Worm (Caenorhabditis elegans) whole organism, L3 larva: Measurements from ENCODE around the gene ZC449.4.

Source experiments
- R02D3.7 ChIP-seq: fragments of 150-350 bp; optimal IDR thresholded peaks from 2 replicates; lab custom pipeline; 2014; ENCODE audit warnings: missing biosample characterization, missing genetic modification characterization
- ZK546.5 ChIP-seq: sonication (generic microtip); optimal IDR thresholded peaks from 2 replicates; lab custom pipeline; 2017; ENCODE audit warnings: missing biosample characterization, missing genetic modification characterization
- aly-2 ChIP-seq: fragments of 150-350 bp; optimal IDR thresholded peaks from 2 replicates; lab custom pipeline; 2014; ENCODE audit warnings: missing biosample characterization, missing genetic modification characterization
- ceh-16 ChIP-seq: sonication (generic microtip); optimal IDR thresholded peaks from 2 replicates; lab custom pipeline; 2017; ENCODE audit warnings: missing biosample characterization, missing genetic modification characterization
- ceh-28 ChIP-seq: fragments of 150-350 bp; optimal IDR thresholded peaks from 2 replicates; lab custom pipeline; 2014; ENCODE audit warnings: missing biosample characterization, missing genetic modification reagents, missing genetic modification characterization
- ceh-82 ChIP-seq: fragments of 150-350 bp; optimal IDR thresholded peaks from 2 replicates; lab custom pipeline; 2014; ENCODE audit warnings: missing biosample characterization, missing genetic modification characterization
- ceh-9 ChIP-seq: sonication (generic microtip); optimal IDR thresholded peaks from 2 replicates; lab custom pipeline; 2018; ENCODE audit warnings: missing biosample characterization, missing genetic modification characterization
- daf-12 ChIP-seq: fragments of 150-350 bp; optimal IDR thresholded peaks from 2 replicates; lab custom pipeline; 2014; ENCODE audit warnings: missing biosample characterization, missing genetic modification reagents, missing genetic modification characterization
- egl-27 ChIP-seq: sonication (generic microtip); optimal IDR thresholded peaks from 4 replicates; lab custom pipeline; 2017; ENCODE audit warnings: missing biosample characterization, missing genetic modification reagents, missing genetic modification characterization
- egl-5 ChIP-seq: fragments of 150-350 bp; optimal IDR thresholded peaks from 2 replicates; lab custom pipeline; 2017; ENCODE audit warnings: missing biosample characterization, missing genetic modification reagents, missing genetic modification characterization, inconsistent platforms
- elt-1 ChIP-seq: fragments of 150-350 bp; optimal IDR thresholded peaks from 2 replicates; lab custom pipeline; 2014; ENCODE audit warnings: missing biosample characterization, missing genetic modification characterization
- elt-2 ChIP-seq: sonication (generic microtip); optimal IDR thresholded peaks from 2 replicates; lab custom pipeline; 2016; ENCODE audit warnings: missing genetic modification reagents, mild to moderate bottlenecking, missing genetic modification characterization, missing compliant biosample characterization
- elt-3 ChIP-seq, 3 experiments: fragments of 150-350 bp in 1 of 3; sonication (generic microtip) in 2 of 3; optimal IDR thresholded peaks; 2 replicates in 2 of 3; 4 replicates in 1 of 3; lab custom pipeline; 2014 to 2017; ENCODE audit warnings: missing biosample characterization in 3 of 3, missing genetic modification characterization in 3 of 3
- eor-1 ChIP-seq, 2 experiments: fragments of 150-350 bp; optimal IDR thresholded peaks; 2 replicates each; lab custom pipeline; 2014 to 2018; ENCODE audit warnings: missing biosample characterization in 2 of 2, missing genetic modification characterization in 2 of 2
- hmg-11 ChIP-seq: sonication (generic microtip); optimal IDR thresholded peaks from 2 replicates; lab custom pipeline; 2016; ENCODE audit warnings: missing genetic modification characterization, missing compliant biosample characterization
- jun-1 ChIP-seq: fragments of 150-350 bp; optimal IDR thresholded peaks from 2 replicates; lab custom pipeline; 2014; ENCODE audit warnings: missing biosample characterization, missing genetic modification reagents, missing genetic modification characterization
- lin-15B ChIP-seq: fragments of 150-350 bp; optimal IDR thresholded peaks from 2 replicates; lab custom pipeline; 2014; ENCODE audit warnings: missing biosample characterization, missing genetic modification characterization
- lin-39 ChIP-seq: fragments of 150-350 bp; optimal IDR thresholded peaks from 2 replicates; lab custom pipeline; 2018; ENCODE audit warnings: missing biosample characterization, missing genetic modification reagents, missing genetic modification characterization
- lsy-12 ChIP-seq: sonication (generic microtip); optimal IDR thresholded peaks from 2 replicates; lab custom pipeline; 2016; ENCODE audit warnings: mild to moderate bottlenecking, missing genetic modification characterization, missing compliant biosample characterization
- mdl-1 ChIP-seq: fragments of 150-350 bp; optimal IDR thresholded peaks from 2 replicates; lab custom pipeline; 2014; ENCODE audit warnings: missing biosample characterization, missing genetic modification characterization
- mml-1 ChIP-seq: fragments of 150-350 bp; sonication (generic microtip); optimal IDR thresholded peaks from 3 replicates; lab custom pipeline; 2014; ENCODE audit warnings: missing biosample characterization, missing genetic modification characterization
- nhr-12 ChIP-seq: fragments of 150-350 bp; optimal IDR thresholded peaks from 2 replicates; lab custom pipeline; 2014; ENCODE audit warnings: missing biosample characterization, missing genetic modification characterization
- nhr-237 ChIP-seq: fragments of 150-350 bp; optimal IDR thresholded peaks from 2 replicates; lab custom pipeline; 2014; ENCODE audit warnings: missing biosample characterization, missing genetic modification characterization
- nhr-25 ChIP-seq: sonication (generic microtip); optimal IDR thresholded peaks from 2 replicates; lab custom pipeline; 2017; ENCODE audit warnings: missing biosample characterization, missing genetic modification characterization
- nhr-28 ChIP-seq: fragments of 150-350 bp; optimal IDR thresholded peaks from 2 replicates; lab custom pipeline; 2014; ENCODE audit warnings: missing biosample characterization, missing genetic modification characterization
- nhr-43 ChIP-seq: sonication (generic microtip); optimal IDR thresholded peaks from 2 replicates; lab custom pipeline; 2016; ENCODE audit warnings: mild to moderate bottlenecking, missing genetic modification characterization, missing compliant biosample characterization; ENCODE audit not compliant: poor library complexity, severe bottlenecking
- nhr-76 ChIP-seq: fragments of 150-350 bp; sonication (generic microtip); optimal IDR thresholded peaks from 5 replicates; lab custom pipeline; 2014; ENCODE audit warnings: missing biosample characterization, missing genetic modification characterization
- pha-4 ChIP-seq: fragments of 150-350 bp; optimal IDR thresholded peaks from 2 replicates; lab custom pipeline; 2014; ENCODE audit warnings: missing biosample characterization, missing genetic modification reagents, missing genetic modification characterization
- pqm-1 ChIP-seq: fragments of 150-350 bp; optimal IDR thresholded peaks from 2 replicates; lab custom pipeline; 2017; ENCODE audit warnings: missing biosample characterization, missing genetic modification characterization, inconsistent platforms
- skn-1 ChIP-seq: fragments of 150-350 bp; optimal IDR thresholded peaks from 2 replicates; lab custom pipeline; 2014; ENCODE audit warnings: missing biosample characterization, missing genetic modification characterization
- snpc-4 ChIP-seq: fragments of 150-350 bp; optimal IDR thresholded peaks from 2 replicates; lab custom pipeline; 2014; ENCODE audit warnings: missing biosample characterization, missing genetic modification characterization
- tbx-2 ChIP-seq: sonication (generic microtip); optimal IDR thresholded peaks from 2 replicates; lab custom pipeline; 2016; ENCODE audit warnings: mild to moderate bottlenecking, missing genetic modification characterization, missing compliant biosample characterization
- unc-39 ChIP-seq: sonication (generic microtip); optimal IDR thresholded peaks from 4 replicates; lab custom pipeline; 2017; ENCODE audit warnings: missing biosample characterization, missing genetic modification characterization
- unc-62 ChIP-seq: fragments of 150-350 bp; sonication (generic microtip); optimal IDR thresholded peaks from 4 replicates; lab custom pipeline; 2014; ENCODE audit warnings: missing biosample characterization, missing genetic modification reagents, missing genetic modification characterization
- zag-1 ChIP-seq: fragments of 150-350 bp; optimal IDR thresholded peaks from 2 replicates; lab custom pipeline; 2014; ENCODE audit warnings: missing biosample characterization, missing genetic modification characterization
- ztf-11 ChIP-seq: fragments of 150-350 bp; optimal IDR thresholded peaks from 2 replicates; lab custom pipeline; 2014; ENCODE audit warnings: missing biosample characterization, missing genetic modification characterization
- ztf-4 ChIP-seq: fragments of 150-350 bp; optimal IDR thresholded peaks from 2 replicates; lab custom pipeline; 2014; ENCODE audit warnings: missing biosample characterization, missing genetic modification characterization

ZC449.4 gene

DNA sequence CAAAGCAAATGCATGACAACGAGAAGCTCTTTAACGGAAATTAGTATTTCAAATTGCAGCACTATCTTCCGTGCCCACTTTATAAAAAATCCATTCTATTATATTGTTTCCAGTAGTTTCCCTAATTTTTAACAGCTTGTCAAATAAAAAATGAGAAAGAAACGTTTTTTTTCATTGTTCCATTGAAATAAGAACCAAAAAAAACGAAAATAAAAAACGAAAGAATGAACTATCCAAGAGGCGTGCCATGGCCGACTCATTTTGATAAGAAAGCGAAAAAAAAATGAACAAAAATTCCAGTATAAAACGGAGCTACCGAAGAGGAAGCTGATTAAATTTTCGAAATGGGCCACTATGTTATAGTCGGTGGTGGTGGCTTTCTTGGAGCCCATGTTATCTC is 28.8 kb downstream of the ZC449.4 start, which contains the start of gene hsd-2:
hsd-2 (plus strand) TSS at position 301 of the 400 bp plus-strand sequence.
- TF ChIP-seq aly-2 (tag; lab: Kevin White, UChicago) (no peak), lin-15B (no peak), ztf-11 (tag; lab: Kevin White, UChicago) (no peak), pha-4 (tag; lab: Kevin White, UChicago) (no peak), tbx-2 (tag; lab: Kevin White, UChicago) (no peak), elt-1 (tag; lab: Kevin White, UChicago) (no peak), nhr-76 (tag; lab: Kevin White, UChicago) (no peak)

DNA sequence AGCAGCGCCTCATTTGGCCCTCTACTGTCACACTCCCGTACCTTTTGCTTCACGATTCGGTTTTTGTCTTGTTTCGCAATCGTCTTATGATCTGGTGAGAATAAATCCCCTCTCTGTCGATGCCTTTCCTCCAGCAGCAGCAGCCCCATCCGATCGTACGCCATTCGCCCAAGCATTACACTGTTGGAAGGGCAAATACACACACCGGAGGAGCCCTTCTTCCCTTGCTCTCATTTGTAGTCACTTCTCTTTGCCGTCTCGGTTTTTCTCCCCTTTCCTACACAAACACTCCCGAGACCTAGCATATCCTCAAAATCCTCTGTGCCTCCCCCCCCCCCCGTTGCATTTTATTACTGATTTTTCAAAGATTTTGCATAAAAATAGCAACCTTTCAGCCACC is 34.9 kb downstream of the ZC449.4 start, which contains the start of gene set-30:
set-30 (plus strand) TSS at position 396 of the 400 bp plus-strand sequence.
- TF ChIP-seq mml-1 (tag; lab: Kevin White, UChicago) (no peak), lin-39 (no peak), nhr-12 (tag; lab: Kevin White, UChicago) (no peak)
- TF ChIP-seq, all 47 proteins: peak for 0

- TF ChIP-seq ceh-28 (tag; lab: Kevin White, UChicago) (peak; percentile 13), R02D3.7 (tag; lab: Kevin White, UChicago) (no peak), lsy-12 (tag; lab: Kevin White, UChicago) (no peak), hmg-11 (peak; percentile 54), eor-1 (tag; optimal IDR thresholded peaks at IDR 0.05; lab: Kevin White, UChicago) (no peak), lin-15B (peak; percentile 46), snpc-4 (peak; percentile 8), pha-4 (tag; lab: Kevin White, UChicago) (peak; percentile 49), lin-39 (peak; percentile 72), nhr-28 (tag; lab: Kevin White, UChicago) (no peak), ztf-4 (no peak), pqm-1 (peak; percentile 70), nhr-12 (tag; lab: Kevin White, UChicago) (no peak), elt-3 (tag; optimal IDR thresholded peaks at IDR 0.05; lab: Kevin White, UChicago) (no peak), aly-2 (tag; lab: Kevin White, UChicago) (no peak), nhr-25 (tag; lab: Kevin White, UChicago) (peak; percentile 38), elt-2 (tag; lab: Kevin White, UChicago) (peak; percentile 40), skn-1 (tag; lab: Kevin White, UChicago) (peak; percentile 7), mdl-1 (tag; lab: Kevin White, UChicago) (no peak)
Observed at ce11 chrX:4997548-4998087, 36.1 kb downstream of the ZC449.4 start, which contains the start of gene ZC8.6. Gene ZC8.6, minus strand, starts transcription at chrX:4997598.

DNA sequence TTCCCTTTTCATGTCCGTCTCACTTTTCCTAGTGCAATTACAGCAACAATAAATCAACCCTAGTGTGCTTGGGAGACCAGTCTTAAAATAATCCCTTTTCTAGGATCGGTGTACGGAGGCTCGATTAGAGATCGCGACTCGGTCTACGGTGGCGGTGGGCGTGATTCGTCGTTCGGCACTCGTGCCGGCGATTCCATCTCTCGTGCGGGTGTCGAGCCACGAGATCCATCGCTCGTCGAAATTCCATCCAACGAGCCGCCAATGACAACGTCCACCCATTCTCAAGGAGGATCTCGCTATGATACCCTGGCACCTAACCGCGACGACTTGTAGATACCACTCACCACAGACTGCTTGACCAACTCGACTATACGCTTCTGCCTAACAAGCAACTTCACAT is 41.2 kb downstream of the ZC449.4 start:
- no peak for TF ChIP-seq lin-15B
- no peak for TF ChIP-seq nhr-25 (tag; lab: Kevin White, UChicago)
- no peak for TF ChIP-seq unc-39 (tag; lab: Kevin White, UChicago)
- TF ChIP-seq elt-3 (tag; optimal IDR thresholded peaks at IDR 0.05; lab: Kevin White, UChicago): no peak
- TF ChIP-seq ceh-82 (tag; lab: Kevin White, UChicago): no peak
- TF ChIP-seq jun-1: no peak
- TF ChIP-seq snpc-4: no peak
- TF ChIP-seq zag-1 (tag; lab: Kevin White, UChicago): no peak
- TF ChIP-seq aly-2 (tag; lab: Kevin White, UChicago): no peak
- no peak for TF ChIP-seq ceh-16
- no peak for TF ChIP-seq nhr-28 (tag; lab: Kevin White, UChicago)
- TF ChIP-seq hmg-11: no peak
- no peak for TF ChIP-seq pqm-1
- no peak for TF ChIP-seq elt-2 (tag; lab: Kevin White, UChicago)
- TF ChIP-seq, all 47 proteins: peak for 0

DNA sequence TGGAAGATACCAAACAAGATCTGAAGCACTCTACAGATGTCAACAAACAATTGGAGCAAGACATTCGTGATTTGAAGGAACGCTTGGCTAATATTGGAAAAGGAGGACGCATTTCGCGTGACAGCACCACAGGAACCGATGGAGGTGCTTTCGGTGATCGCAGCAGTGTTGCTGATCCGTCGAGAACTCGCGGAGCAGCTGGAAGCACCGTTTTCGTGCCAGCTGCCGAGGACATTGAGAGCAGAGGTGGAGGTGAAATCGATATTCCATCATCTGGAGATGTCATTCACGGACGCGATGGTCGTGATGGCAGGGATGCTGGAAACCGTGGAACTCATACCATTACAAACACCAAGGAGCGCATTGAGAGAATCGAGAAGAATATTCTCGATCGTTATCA is 46.2 kb downstream of the ZC449.4 start:
- no peak for TF ChIP-seq nhr-28 (tag; lab: Kevin White, UChicago)
- TF ChIP-seq egl-5 (tag; lab: Kevin White, UChicago): no peak
- no peak for TF ChIP-seq jun-1
- no peak for TF ChIP-seq ZK546.5 (tag; lab: Kevin White, UChicago)
- no peak for TF ChIP-seq ztf-4
- no peak for TF ChIP-seq mdl-1 (tag; lab: Kevin White, UChicago)
- no peak for TF ChIP-seq tbx-2 (tag; lab: Kevin White, UChicago)
- no peak for TF ChIP-seq mml-1 (tag; lab: Kevin White, UChicago)
- TF ChIP-seq lin-15B: no peak
- no peak for TF ChIP-seq lin-39
- no peak for TF ChIP-seq nhr-237
- TF ChIP-seq egl-27 (tag; lab: Kevin White, UChicago): no peak
- no peak for TF ChIP-seq elt-1 (tag; lab: Kevin White, UChicago)
- TF ChIP-seq unc-62 (GFP tag; lab: Kevin White, UChicago): no peak
- TF ChIP-seq nhr-43: no peak
- no peak for TF ChIP-seq ceh-82 (tag; lab: Kevin White, UChicago)
- no peak for TF ChIP-seq ceh-9
- TF ChIP-seq elt-3 (tag; optimal IDR thresholded peaks at IDR 0.05; lab: Kevin White, UChicago): no peak
- no peak for TF ChIP-seq hmg-11
- TF ChIP-seq daf-12 (tag; lab: Kevin White, UChicago): no peak
